Worm (Caenorhabditis elegans) whole organism, mixed stage, embryonic: ENCODE data around the gene jmjd-2.
A peak's percentile ranks its signal among the peaks of the same experiment; 100 is the strongest.

Experiments
- M03D4.4 ChIP-seq: sonication (generic microtip); optimal IDR thresholded peaks from 2 replicates; lab custom pipeline; 2017; ENCODE audit warnings: mild to moderate bottlenecking, missing genetic modification characterization, missing compliant biosample characterization
- bed-3 ChIP-seq: fragments of 200-800 bp; sonication (Bioruptor generic); optimal IDR thresholded peaks from 3 replicates; lab custom pipeline; 2018; ENCODE audit warnings: mild to moderate bottlenecking, missing genetic modification characterization, moderate library complexity, missing compliant biosample characterization
- blmp-1 ChIP-seq: fragments of 150-350 bp; optimal IDR thresholded peaks from 2 replicates; lab custom pipeline; 2014; ENCODE audit warnings: missing biosample characterization, missing genetic modification characterization
- ceh-39 ChIP-seq: fragments of 150-350 bp; optimal IDR thresholded peaks from 2 replicates; lab custom pipeline; 2014; ENCODE audit warnings: missing biosample characterization, missing genetic modification characterization
- ceh-43 ChIP-seq: fragments of 200-800 bp; sonication (Bioruptor generic); optimal IDR thresholded peaks from 2 replicates; lab custom pipeline; 2018; ENCODE audit warnings: mild to moderate bottlenecking, missing genetic modification characterization, moderate library complexity, missing compliant biosample characterization
- ces-1 ChIP-seq: fragments of 150-350 bp; optimal IDR thresholded peaks from 2 replicates; lab custom pipeline; 2014; ENCODE audit warnings: missing biosample characterization, missing genetic modification reagents, missing genetic modification characterization
- cnd-1 ChIP-seq: fragments of 200-800 bp; sonication (Bioruptor generic); optimal IDR thresholded peaks from 2 replicates; lab custom pipeline; 2018; ENCODE audit warnings: mild to moderate bottlenecking, missing genetic modification characterization, missing compliant biosample characterization
- drap-1 ChIP-seq: fragments of 200-800 bp; sonication (Bioruptor generic); optimal IDR thresholded peaks from 3 replicates; lab custom pipeline; 2018; ENCODE audit warnings: mild to moderate bottlenecking, missing genetic modification characterization, missing compliant biosample characterization
- elt-1 ChIP-seq: sonication (generic microtip); optimal IDR thresholded peaks from 2 replicates; lab custom pipeline; 2017; ENCODE audit warnings: missing genetic modification characterization, mild to moderate bottlenecking, missing compliant biosample characterization, antibody characterized with exemption, moderate library complexity, borderline replicate concordance; ENCODE audit not compliant: insufficient read depth
- elt-3 ChIP-seq: fragments of 150-350 bp; optimal IDR thresholded peaks from 2 replicates; lab custom pipeline; 2014; ENCODE audit warnings: missing biosample characterization, missing genetic modification characterization
- flh-1 ChIP-seq: fragments of 200-800 bp; sonication (Bioruptor generic); optimal IDR thresholded peaks from 2 replicates; lab custom pipeline; 2018; ENCODE audit warnings: mild to moderate bottlenecking, missing genetic modification characterization, moderate library complexity, missing compliant biosample characterization
- ham-2 ChIP-seq: fragments of 200-800 bp; sonication (Bioruptor generic); optimal IDR thresholded peaks from 2 replicates; lab custom pipeline; 2018; ENCODE audit warnings: mild to moderate bottlenecking, missing genetic modification characterization, missing compliant biosample characterization
- hlh-1 ChIP-seq: fragments of 150-350 bp; optimal IDR thresholded peaks from 2 replicates; lab custom pipeline; 2014; ENCODE audit warnings: missing biosample characterization, missing genetic modification reagents, missing genetic modification characterization
- lin-13 ChIP-seq: fragments of 150-350 bp; optimal IDR thresholded peaks from 2 replicates; lab custom pipeline; 2014; ENCODE audit warnings: missing biosample characterization, missing genetic modification characterization
- lsy-2 ChIP-seq: fragments of 150-350 bp; optimal IDR thresholded peaks from 2 replicates; lab custom pipeline; 2014; ENCODE audit warnings: missing biosample characterization, missing genetic modification characterization
- mab-5 ChIP-seq: fragments of 150-350 bp; optimal IDR thresholded peaks from 2 replicates; lab custom pipeline; 2014; ENCODE audit warnings: missing biosample characterization, missing genetic modification characterization
- mep-1 ChIP-seq: fragments of 150-350 bp; optimal IDR thresholded peaks from 2 replicates; lab custom pipeline; 2017; ENCODE audit warnings: missing biosample characterization, missing genetic modification reagents, missing genetic modification characterization, inconsistent platforms
- mls-2 ChIP-seq: sonication (generic microtip); optimal IDR thresholded peaks from 2 replicates; lab custom pipeline; 2016; ENCODE audit warnings: mild to moderate bottlenecking, missing genetic modification characterization, moderate library complexity, missing compliant biosample characterization
- nhr-12 ChIP-seq: fragments of 150-350 bp; optimal IDR thresholded peaks from 2 replicates; lab custom pipeline; 2014; ENCODE audit warnings: missing biosample characterization, missing genetic modification characterization
- nhr-2 ChIP-seq: fragments of 150-350 bp; optimal IDR thresholded peaks from 2 replicates; lab custom pipeline; 2014; ENCODE audit warnings: missing biosample characterization, missing genetic modification characterization
- nhr-28 ChIP-seq: fragments of 150-350 bp; optimal IDR thresholded peaks from 2 replicates; lab custom pipeline; 2014; ENCODE audit warnings: missing biosample characterization, missing genetic modification characterization
- nhr-76 ChIP-seq: sonication (generic microtip); optimal IDR thresholded peaks from 2 replicates; lab custom pipeline; 2017; ENCODE audit warnings: missing biosample characterization, missing genetic modification characterization
- pha-4 ChIP-seq: fragments of 150-350 bp; optimal IDR thresholded peaks from 2 replicates; lab custom pipeline; 2018; ENCODE audit warnings: missing biosample characterization, missing genetic modification reagents, missing genetic modification characterization
- sem-2 ChIP-seq: fragments of 200-800 bp; sonication (Bioruptor generic); optimal IDR thresholded peaks from 2 replicates; lab custom pipeline; 2018; ENCODE audit warnings: mild to moderate bottlenecking, missing genetic modification characterization, missing compliant biosample characterization
- snpc-4 ChIP-seq: fragments of 150-350 bp; optimal IDR thresholded peaks from 2 replicates; lab custom pipeline; 2014; ENCODE audit warnings: missing biosample characterization, missing genetic modification characterization
- sptf-1 ChIP-seq: sonication (generic microtip); optimal IDR thresholded peaks from 2 replicates; lab custom pipeline; 2017; ENCODE audit warnings: mild to moderate bottlenecking, missing genetic modification characterization, moderate library complexity, missing compliant biosample characterization
- tbx-8 ChIP-seq: fragments of 200-800 bp; sonication (Bioruptor generic); optimal IDR thresholded peaks from 2 replicates; lab custom pipeline; 2018; ENCODE audit warnings: mild to moderate bottlenecking, missing genetic modification characterization, moderate library complexity, missing compliant biosample characterization
- unc-120 ChIP-seq: sonication (generic microtip); optimal IDR thresholded peaks from 2 replicates; lab custom pipeline; 2017; ENCODE audit warnings: missing genetic modification characterization, missing compliant biosample characterization; ENCODE audit not compliant: poor library complexity, severe bottlenecking
- unc-39 ChIP-seq: fragments of 150-350 bp; optimal IDR thresholded peaks from 2 replicates; lab custom pipeline; 2014; ENCODE audit warnings: missing biosample characterization, missing genetic modification characterization
- unc-62 ChIP-seq: fragments of 150-350 bp; optimal IDR thresholded peaks from 2 replicates; lab custom pipeline; 2014; ENCODE audit warnings: missing biosample characterization, missing genetic modification reagents, missing genetic modification characterization
- zip-8 ChIP-seq: fragments of 150-350 bp; optimal IDR thresholded peaks from 2 replicates; lab custom pipeline; 2014; ENCODE audit warnings: missing biosample characterization, missing genetic modification characterization
- ztf-11 ChIP-seq: fragments of 150-350 bp; optimal IDR thresholded peaks from 2 replicates; lab custom pipeline; 2014; ENCODE audit warnings: missing biosample characterization, missing genetic modification characterization

jmjd-2 gene

ce11 chrII:14269839-14270238 lies 26.4 kb upstream of the jmjd-2 start:
- TF ChIP-seq nhr-12 (tag; lab: Kevin White, UChicago) (no peak), nhr-28 (tag; lab: Kevin White, UChicago) (no peak), nhr-76 (tag; lab: Kevin White, UChicago) (no peak), unc-39 (tag; lab: Kevin White, UChicago) (no peak), unc-62 (GFP tag; lab: Kevin White, UChicago) (no peak), elt-3 (tag; lab: Kevin White, UChicago) (no peak), pha-4 (tag; lab: Kevin White, UChicago) (no peak), drap-1 (GFP tag; lab: Kevin White, UChicago) (no peak), sem-2 (GFP tag; lab: Kevin White, UChicago) (no peak), nhr-2 (tag; lab: Kevin White, UChicago) (no peak)

- TF ChIP-seq hlh-1 (tag; lab: Kevin White, UChicago) (no peak), unc-39 (tag; lab: Kevin White, UChicago) (no peak), M03D4.4 (tag; lab: Kevin White, UChicago) (no peak), ceh-39 (tag; lab: Kevin White, UChicago) (no peak)
Observed at ce11 chrII:14269142-14269593, 25.8 kb upstream of the jmjd-2 start, which contains the start of gene Y54G11A.1. Gene Y54G11A.1, minus strand, starts transcription at chrII:14269192.

- TF ChIP-seq zip-8 (tag; lab: Kevin White, UChicago): no peak
- TF ChIP-seq lin-13 (tag; lab: Kevin White, UChicago): no peak
- TF ChIP-seq, all 35 proteins: peak for 0
Observed at ce11 chrII:14257943-14258342, 14.5 kb upstream of the jmjd-2 start.

ce11 chrII:14256779-14257178 lies 13.4 kb upstream of the jmjd-2 start, which contains the start of gene Y54G11A.19:
Gene Y54G11A.19, minus strand, starts transcription at chrII:14256879.
- TF ChIP-seq unc-120 (no peak), ztf-11 (no peak)

DNA sequence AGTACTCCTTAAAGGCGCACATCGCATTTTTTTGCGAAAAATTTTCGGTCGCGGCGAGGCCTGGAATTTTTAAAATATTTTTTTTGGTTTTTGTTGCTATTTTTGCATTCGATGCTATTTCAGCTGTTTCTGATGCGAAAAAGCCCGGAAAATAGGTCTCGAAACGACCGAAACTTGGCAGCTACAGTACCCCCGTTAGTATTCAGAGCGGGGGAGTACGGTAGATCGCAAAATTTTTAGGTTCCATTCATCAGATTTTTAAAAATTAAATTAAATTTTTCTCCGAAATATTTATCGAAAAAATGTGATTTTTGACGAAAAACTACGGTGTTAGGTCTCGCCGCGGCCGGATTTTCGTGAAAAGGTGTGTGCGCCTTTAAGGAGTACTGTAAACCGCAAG lies 12.4 kb upstream of the jmjd-2 start:
- TF ChIP-seq mls-2 (no peak), pha-4 (tag; lab: Kevin White, UChicago) (no peak)

DNA sequence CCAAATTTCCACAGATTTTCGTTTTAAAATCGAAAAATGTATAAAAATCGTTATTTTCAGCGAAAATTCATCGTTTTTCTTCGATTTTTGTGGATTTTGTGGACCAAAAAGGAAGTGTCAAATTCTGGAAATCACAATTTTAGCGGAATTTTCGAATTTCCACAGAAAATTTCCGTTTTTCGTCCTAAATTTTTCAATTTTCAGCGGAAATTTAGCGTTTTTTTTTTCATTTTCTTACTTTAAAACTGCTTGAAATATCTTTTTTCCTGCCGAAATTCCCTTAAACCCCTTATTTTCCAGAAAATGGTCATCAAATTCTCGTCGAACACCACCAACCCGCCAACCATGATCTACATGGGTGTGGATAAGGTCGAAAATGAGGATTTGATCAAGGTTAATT lies 8.7 kb upstream of the jmjd-2 start, which contains the start of gene Y54G11A.2:
Gene Y54G11A.2 (plus strand): TSS at position 301 of the 400 bp plus-strand sequence.
- TF ChIP-seq blmp-1 (tag; lab: Kevin White, UChicago) (no peak), sptf-1 (no peak), flh-1 (GFP tag; lab: Kevin White, UChicago) (no peak), ztf-11 (no peak), zip-8 (tag; lab: Kevin White, UChicago) (no peak), hlh-1 (tag; lab: Kevin White, UChicago) (no peak), elt-3 (tag; lab: Kevin White, UChicago) (no peak), nhr-76 (tag; lab: Kevin White, UChicago) (no peak), unc-62 (GFP tag; lab: Kevin White, UChicago) (no peak), ces-1 (no peak), unc-120 (no peak), mls-2 (no peak), ceh-43 (GFP tag; lab: Kevin White, UChicago) (no peak), nhr-2 (tag; lab: Kevin White, UChicago) (no peak), M03D4.4 (tag; lab: Kevin White, UChicago) (no peak), elt-1 (tag; lab: Kevin White, UChicago) (no peak), tbx-8 (GFP tag; lab: Kevin White, UChicago) (no peak)

DNA sequence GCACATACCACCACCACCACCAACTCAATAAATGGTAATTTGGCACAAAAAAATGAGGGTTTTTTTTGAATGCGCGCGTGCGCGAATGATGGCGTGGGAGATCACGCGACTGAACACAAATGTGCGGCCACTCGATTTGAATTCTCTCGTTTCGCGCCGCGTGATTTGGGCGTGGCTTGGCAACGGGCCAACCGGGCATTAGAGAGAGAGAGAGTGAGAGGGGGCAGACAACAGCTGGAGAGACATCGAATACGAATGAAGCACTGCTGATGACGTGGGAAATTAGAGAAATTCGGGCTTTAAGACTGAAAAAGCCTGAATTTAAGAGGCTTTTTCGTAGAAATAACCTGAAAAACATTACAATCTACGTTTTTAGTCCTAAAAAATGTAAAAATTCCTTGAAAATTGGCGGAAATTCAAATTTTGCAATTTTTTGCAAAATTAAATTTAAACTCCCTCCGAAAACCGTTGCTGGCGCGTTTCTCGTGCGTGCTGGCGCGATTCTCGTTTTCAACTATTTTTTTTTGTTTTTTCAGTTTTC lies 8.1 kb upstream of the jmjd-2 start:
- peak; percentile 87 for TF ChIP-seq pha-4 (tag; lab: Kevin White, UChicago)
- peak; percentile 19 for TF ChIP-seq sem-2 (GFP tag; lab: Kevin White, UChicago)
- TF ChIP-seq unc-62 (GFP tag; lab: Kevin White, UChicago): peak; percentile 26
- TF ChIP-seq snpc-4: no peak
- peak; percentile 1 for TF ChIP-seq nhr-12 (tag; lab: Kevin White, UChicago)
- peak; percentile 89 for TF ChIP-seq mls-2
- TF ChIP-seq lsy-2: peak; percentile 79
- peak; percentile 6 for TF ChIP-seq nhr-28 (tag; lab: Kevin White, UChicago)
- TF ChIP-seq tbx-8 (GFP tag; lab: Kevin White, UChicago): peak; percentile 75
- TF ChIP-seq flh-1 (GFP tag; lab: Kevin White, UChicago): peak; percentile 8
- TF ChIP-seq mab-5 (tag; lab: Kevin White, UChicago): no peak
- peak; percentile 7 for TF ChIP-seq ceh-43 (GFP tag; lab: Kevin White, UChicago)
- no peak for TF ChIP-seq zip-8 (tag; lab: Kevin White, UChicago)
- peak; percentile 92 for TF ChIP-seq cnd-1
- TF ChIP-seq M03D4.4 (tag; lab: Kevin White, UChicago): peak; percentile 64
- TF ChIP-seq lin-13 (tag; lab: Kevin White, UChicago): peak; percentile 70
- TF ChIP-seq ham-2: peak; percentile 18
- TF ChIP-seq elt-3 (tag; lab: Kevin White, UChicago): no peak
- TF ChIP-seq drap-1 (GFP tag; lab: Kevin White, UChicago): peak; percentile 78
- TF ChIP-seq bed-3 (GFP tag; lab: Kevin White, UChicago): no peak
- no peak for TF ChIP-seq nhr-76 (tag; lab: Kevin White, UChicago)
- TF ChIP-seq sptf-1: peak; percentile 86
- TF ChIP-seq ces-1: peak; percentile 94
- peak; percentile 78 for TF ChIP-seq unc-39 (tag; lab: Kevin White, UChicago)
- TF ChIP-seq mep-1 (tag; lab: Kevin White, UChicago): peak; percentile 44
- peak; percentile 39 for TF ChIP-seq blmp-1 (tag; lab: Kevin White, UChicago)
- peak; percentile 63 for TF ChIP-seq ztf-11
- peak; percentile 34 for TF ChIP-seq elt-1 (tag; lab: Kevin White, UChicago)
- TF ChIP-seq hlh-1 (tag; lab: Kevin White, UChicago): peak; percentile 7
